Worm (Caenorhabditis elegans): ENCODE data around the gene shc-2.

DNA sequence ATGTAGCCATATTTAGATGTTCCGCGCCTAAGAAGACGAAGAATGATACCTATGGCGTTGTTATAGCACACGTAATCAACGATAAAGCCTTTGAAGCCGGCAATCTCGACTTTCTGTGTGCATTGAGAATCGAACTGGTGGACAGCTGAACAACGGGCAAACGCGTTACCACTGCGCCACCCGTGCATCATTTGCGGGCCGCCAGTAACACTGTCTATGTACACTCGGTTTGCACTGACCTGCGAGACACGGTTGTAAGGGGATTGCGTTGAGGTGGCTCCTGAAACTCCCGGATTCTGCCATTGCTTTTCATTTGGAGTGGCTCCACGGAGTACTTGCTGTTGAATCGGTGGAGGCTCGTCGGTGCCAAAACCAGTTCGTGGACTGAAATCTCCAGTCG is 26.6 kb upstream of the shc-2 start:
- TF ChIP-seq ceh-43 (GFP tag; optimal IDR thresholded peaks at IDR 0.05) (peak; percentile 72), nhr-76 (tag; optimal IDR thresholded peaks at IDR 0.05) (peak; percentile 25), snpc-4 (tag; optimal IDR thresholded peaks at IDR 0.05) (no peak), ham-2 (GFP tag; optimal IDR thresholded peaks at IDR 0.05) (peak; percentile 90), unc-39 (tag; optimal IDR thresholded peaks at IDR 0.05) (no peak), lsy-2 (tag; optimal IDR thresholded peaks at IDR 0.05) (no peak), unc-62 (GFP tag; optimal IDR thresholded peaks at IDR 0.05) (no peak)

All from whole organism, mixed stage, embryonic.